Worm (Caenorhabditis elegans) whole organism, L4/young adult: ENCODE data around the gene pmk-2.

Experiments
- W03F9.2 ChIP-seq: fragments of 150-350 bp; optimal IDR thresholded peaks from 2 replicates; lab custom pipeline; 2014; ENCODE audit warnings: missing biosample characterization, missing genetic modification characterization
- dao-5 ChIP-seq: sonication (generic microtip); optimal IDR thresholded peaks from 2 replicates; lab custom pipeline; 2016; ENCODE audit warnings: missing genotype, missing genetic modification characterization, moderate library complexity, missing compliant biosample characterization

- TF ChIP-seq W03F9.2 (tag; lab: Kevin White, UChicago) = no peak
- no peak for TF ChIP-seq dao-5
Observed at ce11 chrIV:8165950-8166349, 22.6 kb downstream of the pmk-2 start, which contains the start of gene B0218.7.
